Fruit fly (Drosophila melanogaster): ENCODE results near the gene CG12118.

DNA sequence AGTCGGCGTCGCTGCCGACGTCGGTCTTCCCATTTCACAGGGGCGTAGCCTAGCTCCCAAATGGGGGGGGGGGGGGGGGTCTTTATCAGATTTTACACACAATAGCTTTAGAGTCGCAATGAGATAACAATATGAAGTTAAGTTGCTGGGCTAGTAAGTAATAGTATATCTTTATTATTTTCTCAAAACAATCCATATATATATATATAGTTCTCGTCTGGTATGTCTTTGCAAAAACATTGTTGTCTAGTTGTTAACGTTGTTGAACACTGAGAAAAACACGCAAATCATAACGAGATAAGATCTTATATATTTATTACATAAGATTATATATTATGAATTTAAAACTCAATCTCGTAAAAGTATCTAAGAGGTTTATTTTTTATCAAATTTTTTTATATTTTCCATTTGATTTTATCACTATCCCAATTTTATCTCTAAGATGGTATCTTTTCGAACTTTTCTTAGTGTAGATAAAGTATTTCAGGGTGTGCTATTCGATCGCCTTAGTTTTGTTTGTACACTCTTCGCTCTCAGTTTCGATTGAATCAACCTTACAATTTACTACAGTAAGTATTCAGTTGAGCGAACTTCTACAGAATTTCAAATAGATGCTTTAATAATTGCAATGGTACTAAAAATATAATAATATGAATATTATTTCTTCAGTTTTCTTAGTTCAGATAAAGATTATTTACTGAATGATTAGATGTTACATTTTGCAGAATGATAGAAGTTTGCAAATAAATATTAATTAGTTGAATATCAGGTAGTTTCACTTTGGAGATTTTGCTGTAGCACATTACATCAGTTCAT, 5.9 kb upstream of the CG12118 start:
- TF ChIP-seq CG32121 (GFP tag; IDR thresholded peaks at IDR 0.05) (peak; percentile 82), CG10348 (GFP tag; IDR thresholded peaks at IDR 0.05) (peak; percentile 62), CG4496 (GFP tag; IDR thresholded peaks at IDR 0.05) (peak; percentile 87)

Measured in whole organism, pupa.